Worm (Caenorhabditis elegans) whole organism, L4/young adult: ENCODE data around the gene grl-11.

Experiments
- W03F9.2 ChIP-seq: fragments of 150-350 bp; optimal IDR thresholded peaks from 2 replicates; lab custom pipeline; 2014; ENCODE audit warnings: missing biosample characterization, missing genetic modification characterization
- dao-5 ChIP-seq: sonication (generic microtip); optimal IDR thresholded peaks from 2 replicates; lab custom pipeline; 2016; ENCODE audit warnings: missing genotype, missing genetic modification characterization, moderate library complexity, missing compliant biosample characterization
- him-1 ChIP-seq: sonication (generic microtip); optimal IDR thresholded peaks from 2 replicates; lab custom pipeline; 2016; ENCODE audit warnings: missing genotype, missing genetic modification reagents, missing genetic modification characterization, missing compliant biosample characterization

DNA sequence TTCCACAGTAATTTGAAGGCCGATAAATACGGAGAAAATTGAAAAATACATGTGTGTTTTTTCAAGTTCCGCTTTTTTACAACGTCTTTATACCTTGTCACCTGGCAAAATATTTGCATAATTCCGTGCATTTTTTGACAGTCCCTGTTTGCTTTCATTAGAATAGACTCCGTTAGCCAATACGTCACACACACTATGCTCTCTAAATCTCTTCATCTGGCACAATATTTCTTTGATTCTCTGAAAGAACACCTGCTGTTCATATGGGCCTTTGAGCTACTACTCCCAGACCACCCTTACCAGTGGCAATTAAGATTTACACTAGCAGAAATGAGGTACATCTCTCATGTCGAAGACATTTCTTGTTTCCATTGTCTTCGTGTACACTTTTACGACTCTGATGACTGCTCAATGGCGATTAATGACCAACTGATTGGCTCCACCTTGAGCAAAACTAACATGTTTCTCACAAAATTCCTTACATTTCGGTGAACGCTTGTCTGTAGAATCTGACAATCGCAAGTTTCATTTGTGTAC is at the start of gene grl-11:
- TF ChIP-seq him-1: no peak
- no peak for TF ChIP-seq W03F9.2 (tag; lab: Kevin White, UChicago)
- no peak for TF ChIP-seq dao-5
